Fruit fly (Drosophila melanogaster): ENCODE data around the gene Nepl8.

Nepl8 gene

dm6 chr2L:16535673-16536144, 47.8 kb downstream of the Nepl8 start (continued):
- TF ChIP-seq ranshi (GFP tag; IDR thresholded peaks at IDR 0.05) = peak; percentile 94
- peak; percentile 63 for TF ChIP-seq exex (tag; optimal IDR thresholded peaks at IDR 0.05)
- TF ChIP-seq pfk (GFP tag; optimal IDR thresholded peaks at IDR 0.05) = peak; percentile 29
- peak; percentile 86 for TF ChIP-seq CG6683 (GFP tag; optimal IDR thresholded peaks at IDR 0.05)
- TF ChIP-seq Hmx (GFP tag; optimal IDR thresholded peaks at IDR 0.05) = peak; percentile 75
- TF ChIP-seq CG18011 (GFP tag; optimal IDR thresholded peaks at IDR 0.05) = peak; percentile 72
- no peak for TF ChIP-seq Dip2 (GFP tag; IDR thresholded peaks at IDR 0.05)
- TF ChIP-seq Sox100B (GFP tag; optimal IDR thresholded peaks at IDR 0.05) = peak; percentile 85
- peak; percentile 51 for TF ChIP-seq CTCF (GFP tag; optimal IDR thresholded peaks at IDR 0.05)
- TF ChIP-seq hkb (optimal IDR thresholded peaks at IDR 0.05) = no peak
- TF ChIP-seq hkb (GFP tag; IDR thresholded peaks at IDR 0.05) = peak; percentile 95
- TF ChIP-seq inv (GFP tag; IDR thresholded peaks at IDR 0.05; ENCODE audit: partially characterized antibody) = no peak
- peak; percentile 93 for TF ChIP-seq phol (tag; optimal IDR thresholded peaks at IDR 0.05)
- peak; percentile 88 for TF ChIP-seq CG10654 (GFP tag; optimal IDR thresholded peaks at IDR 0.05)
- TF ChIP-seq btn (GFP tag; optimal IDR thresholded peaks at IDR 0.05) = peak; percentile 76
- peak; percentile 89 for TF ChIP-seq CG6272 (GFP tag; IDR thresholded peaks at IDR 0.05)
- no peak for TF ChIP-seq Sin3A (optimal IDR thresholded peaks at IDR 0.05)
- peak; percentile 87 for TF ChIP-seq Vsx1 (GFP tag; optimal IDR thresholded peaks at IDR 0.05)
- peak; percentile 54 for TF ChIP-seq CG31388 (GFP tag; optimal IDR thresholded peaks at IDR 0.05)
- peak; percentile 75 for TF ChIP-seq z (GFP tag; IDR thresholded peaks at IDR 0.05)
- peak; percentile 87 for TF ChIP-seq CG10959 (GFP tag; IDR thresholded peaks at IDR 0.05)
- TF ChIP-seq Blimp-1 (GFP tag; optimal IDR thresholded peaks at IDR 0.05) = peak; percentile 94
- peak; percentile 93 for TF ChIP-seq wdn (GFP tag; IDR thresholded peaks at IDR 0.05)
- no peak for TF ChIP-seq Dll (GFP tag; IDR thresholded peaks at IDR 0.05; ENCODE audit: partially characterized antibody)
- TF ChIP-seq CG6689 (GFP tag; IDR thresholded peaks at IDR 0.05) = peak; percentile 95
- peak; percentile 92 for TF ChIP-seq Fer1 (GFP tag; optimal IDR thresholded peaks at IDR 0.05)
- peak; percentile 69; the same call in 1 of the 2 replicates for TF ChIP-seq Lim3 (GFP tag; IDR thresholded peaks at IDR 0.05)
- TF ChIP-seq gem (tag; optimal IDR thresholded peaks at IDR 0.05) = peak; percentile 97
- TF ChIP-seq Scr (GFP tag; IDR thresholded peaks at IDR 0.05; ENCODE audit: partially characterized antibody) = no peak
- peak; percentile 75 for TF ChIP-seq abd-A (tag; optimal IDR thresholded peaks at IDR 0.05)
- peak; percentile 91 for TF ChIP-seq Mrtf (GFP tag; IDR thresholded peaks at IDR 0.05)
- TF ChIP-seq NC2β (GFP tag; optimal IDR thresholded peaks at IDR 0.05) = peak; percentile 90
- peak; percentile 85 for TF ChIP-seq pho (GFP tag; optimal IDR thresholded peaks at IDR 0.05)
- TF ChIP-seq unpg (GFP tag; optimal IDR thresholded peaks at IDR 0.05) = peak; percentile 96
- peak; percentile 65 for TF ChIP-seq CG4707 (GFP tag; optimal IDR thresholded peaks at IDR 0.05)
- no peak for TF ChIP-seq lov (optimal IDR thresholded peaks at IDR 0.05)
- peak; percentile 96 for TF ChIP-seq lov (GFP tag; IDR thresholded peaks at IDR 0.05)
- TF ChIP-seq lola (GFP tag; optimal IDR thresholded peaks at IDR 0.05) = peak in 1 of 3 experiments; percentile 95
- peak; percentile 90 for TF ChIP-seq Chrac-16 (GFP tag; optimal IDR thresholded peaks at IDR 0.05)
- peak; percentile 89 for TF ChIP-seq CG3281 (GFP tag; optimal IDR thresholded peaks at IDR 0.05)
- TF ChIP-seq eve (GFP tag; optimal IDR thresholded peaks at IDR 0.05) = peak; percentile 52 to 87
- peak; percentile 91 for TF ChIP-seq sisA (GFP tag; IDR thresholded peaks at IDR 0.05)
- TF ChIP-seq Jarid2 (GFP tag; optimal IDR thresholded peaks at IDR 0.05) = peak; percentile 69
- peak; percentile 89 for TF ChIP-seq crc (GFP tag; optimal IDR thresholded peaks at IDR 0.05)
- TF ChIP-seq sim (GFP tag; IDR thresholded peaks at IDR 0.05) = peak; percentile 93
- TF ChIP-seq fu2 (GFP tag; optimal IDR thresholded peaks at IDR 0.05) = peak; percentile 81
- TF ChIP-seq run (tag; optimal IDR thresholded peaks at IDR 0.05) = peak; percentile 86
- peak; percentile 57 for TF ChIP-seq emc (GFP tag; optimal IDR thresholded peaks at IDR 0.05)
- TF ChIP-seq CG9437 (GFP tag; optimal IDR thresholded peaks at IDR 0.05) = peak; percentile 33
- peak; percentile 89 for TF ChIP-seq caup (GFP tag; optimal IDR thresholded peaks at IDR 0.05; ENCODE audit: severe bottlenecking)
- TF ChIP-seq CG14050 (GFP tag; IDR thresholded peaks at IDR 0.05) = peak; percentile 90
- peak; percentile 84 for TF ChIP-seq jigr1 (GFP tag; IDR thresholded peaks at IDR 0.05)

All from whole organism, embryonic.